Fruit fly (Drosophila melanogaster) Kc167 (cell line): ENCODE measurements around the gene CG34376.

Source experiments
- insv ChIP-seq: fragments of >200 bp; optimal IDR thresholded peaks from 3 replicates; lab custom pipeline; 2018; ENCODE audit warnings: missing external identifiers
- ttk ChIP-seq: sonication (Bioruptor generic); optimal IDR thresholded peaks from 2 replicates; lab custom pipeline; 2017; ENCODE audit warnings: missing external identifiers

DNA sequence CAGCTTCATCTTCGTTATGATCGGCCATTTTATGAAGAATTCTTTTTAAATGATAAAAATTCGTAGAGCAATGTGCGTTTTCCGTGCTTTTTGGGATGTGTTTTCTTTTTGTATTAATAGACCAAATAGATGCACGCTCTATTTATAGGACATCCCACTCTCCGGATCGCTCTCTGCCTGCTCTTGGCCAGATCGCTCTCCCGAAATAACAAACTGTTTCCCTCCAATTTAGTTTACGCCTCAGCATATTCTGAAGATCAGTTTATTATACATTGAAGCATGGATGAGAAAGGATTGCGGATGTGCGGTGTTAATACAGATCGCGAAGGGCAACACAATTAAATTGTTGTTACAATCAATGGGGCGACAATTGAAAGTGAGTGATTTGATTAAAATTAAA lies 41.0 kb downstream of the CG34376 start, which contains the start of gene CG5376:
- TF ChIP-seq insv, result no peak
- TF ChIP-seq ttk (lab: Kevin White, UChicago), result no peak
